Fruit fly (Drosophila melanogaster): ENCODE data around the gene CG31674.
A peak's percentile ranks its signal among the peaks of the same experiment; 100 is the strongest.

CG31674 gene

dm6 chr2L:20880476-20880875 is 49.4 kb downstream of the CG31674 start:
- TF ChIP-seq CG15710 (tag; optimal IDR thresholded peaks at IDR 0.05) (no peak), Snoo (tag; optimal IDR thresholded peaks at IDR 0.05) (peak; percentile 38)

- TF ChIP-seq Snoo (tag; optimal IDR thresholded peaks at IDR 0.05), result no peak
- no peak for TF ChIP-seq CG13204 (GFP tag; optimal IDR thresholded peaks at IDR 0.05)
- no peak for TF ChIP-seq CG8159 (tag; optimal IDR thresholded peaks at IDR 0.05)
- TF ChIP-seq CG4496 (GFP tag; IDR thresholded peaks at IDR 0.05), result no peak
- TF ChIP-seq CG12605 (GFP tag; IDR thresholded peaks at IDR 0.05), result no peak
- TF ChIP-seq CG14655 (GFP tag; optimal IDR thresholded peaks at IDR 0.05), result peak; percentile 1
- TF ChIP-seq Pif1B (GFP tag; optimal IDR thresholded peaks at IDR 0.05), result peak; percentile 29
- peak; percentile 51 for TF ChIP-seq gl (tag; optimal IDR thresholded peaks at IDR 0.05)
- no peak for TF ChIP-seq CG17806 (tag; optimal IDR thresholded peaks at IDR 0.05)
- no peak for TF ChIP-seq fd96Ca (GFP tag; IDR thresholded peaks at IDR 0.05)
Measured at dm6 chr2L:20881353-20882079, 50.5 kb downstream of the CG31674 start.
